Worm (Caenorhabditis elegans): ENCODE data around the gene nhr-170.

Gene nhr-170

ce11 chrV:18750445-18750844 lies 50.2 kb downstream of the nhr-170 start, which contains the start of the genes F11D11.21 and F11D11.12:
TSS of gene F11D11.21 (minus strand) at chrV:18750545.
TSS of gene F11D11.12 (minus strand) at chrV:18750682.
- TF ChIP-seq mdl-1 (tag; optimal IDR thresholded peaks at IDR 0.05) (no peak), snpc-4 (tag; optimal IDR thresholded peaks at IDR 0.05) (no peak), ztf-4 (tag; optimal IDR thresholded peaks at IDR 0.05) (no peak), pqm-1 (tag; optimal IDR thresholded peaks at IDR 0.05) (no peak), ZK546.5 (tag; optimal IDR thresholded peaks at IDR 0.05) (no peak), fkh-2 (tag; optimal IDR thresholded peaks at IDR 0.05) (no peak), fkh-10 (GFP tag; optimal IDR thresholded peaks at IDR 0.05) (no peak), daf-12 (tag; optimal IDR thresholded peaks at IDR 0.05) (no peak), nhr-25 (tag; optimal IDR thresholded peaks at IDR 0.05) (no peak), ceh-82 (tag; optimal IDR thresholded peaks at IDR 0.05) (no peak), lin-15B (tag; optimal IDR thresholded peaks at IDR 0.05) (no peak), ceh-9 (tag; optimal IDR thresholded peaks at IDR 0.05) (no peak), lsy-12 (tag; optimal IDR thresholded peaks at IDR 0.05) (no peak), mml-1 (tag; optimal IDR thresholded peaks at IDR 0.05) (no peak), egl-27 (tag; optimal IDR thresholded peaks at IDR 0.05) (no peak), nhr-67 (tag; optimal IDR thresholded peaks at IDR 0.05) (no peak), ceh-16 (tag; optimal IDR thresholded peaks at IDR 0.05) (no peak), lin-39 (tag; optimal IDR thresholded peaks at IDR 0.05) (no peak), nhr-28 (tag; optimal IDR thresholded peaks at IDR 0.05) (no peak)

DNA sequence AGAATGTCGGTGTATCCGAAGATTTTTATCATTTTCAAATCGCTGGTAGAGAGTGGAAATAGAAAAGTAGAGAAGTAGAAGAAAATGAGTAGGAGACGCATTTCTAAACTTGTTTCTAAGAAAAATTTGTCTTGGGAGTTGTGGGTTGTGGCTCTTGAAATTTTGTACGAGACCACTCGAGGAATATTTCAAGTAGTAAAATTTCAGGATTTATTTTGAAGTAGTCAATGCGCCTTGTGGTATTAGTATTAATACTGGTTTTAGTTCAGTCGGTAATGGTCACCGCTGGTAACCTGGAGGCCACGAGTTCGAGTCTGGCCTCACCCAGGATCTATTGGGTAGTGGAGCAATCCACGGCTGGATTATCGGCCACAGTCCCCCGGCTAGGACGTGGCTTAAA lies 51.9 kb downstream of the nhr-170 start, which contains the start of gene clec-252:
Gene clec-252 (minus strand): TSS at position 101 of the 400 bp plus-strand sequence.
- no peak for TF ChIP-seq nhr-11 (tag; optimal IDR thresholded peaks at IDR 0.05)
- TF ChIP-seq unc-62 (GFP tag; optimal IDR thresholded peaks at IDR 0.05): no peak
- no peak for TF ChIP-seq lsy-12 (tag; optimal IDR thresholded peaks at IDR 0.05)
- TF ChIP-seq eor-1 (tag; optimal IDR thresholded peaks at IDR 0.05): no peak
- TF ChIP-seq elt-2 (tag; optimal IDR thresholded peaks at IDR 0.05): no peak
- TF ChIP-seq daf-12 (tag; optimal IDR thresholded peaks at IDR 0.05): no peak
- TF ChIP-seq aly-2 (tag; optimal IDR thresholded peaks at IDR 0.05): no peak
- no peak for TF ChIP-seq nhr-77 (tag; optimal IDR thresholded peaks at IDR 0.05)
- no peak for TF ChIP-seq pqm-1 (tag; optimal IDR thresholded peaks at IDR 0.05)
- no peak for TF ChIP-seq ztf-4 (tag; optimal IDR thresholded peaks at IDR 0.05)
- TF ChIP-seq nhr-43 (tag; optimal IDR thresholded peaks at IDR 0.05; ENCODE audit: poor library complexity, severe bottlenecking): no peak
- TF ChIP-seq lin-39 (tag; optimal IDR thresholded peaks at IDR 0.05): no peak

DNA sequence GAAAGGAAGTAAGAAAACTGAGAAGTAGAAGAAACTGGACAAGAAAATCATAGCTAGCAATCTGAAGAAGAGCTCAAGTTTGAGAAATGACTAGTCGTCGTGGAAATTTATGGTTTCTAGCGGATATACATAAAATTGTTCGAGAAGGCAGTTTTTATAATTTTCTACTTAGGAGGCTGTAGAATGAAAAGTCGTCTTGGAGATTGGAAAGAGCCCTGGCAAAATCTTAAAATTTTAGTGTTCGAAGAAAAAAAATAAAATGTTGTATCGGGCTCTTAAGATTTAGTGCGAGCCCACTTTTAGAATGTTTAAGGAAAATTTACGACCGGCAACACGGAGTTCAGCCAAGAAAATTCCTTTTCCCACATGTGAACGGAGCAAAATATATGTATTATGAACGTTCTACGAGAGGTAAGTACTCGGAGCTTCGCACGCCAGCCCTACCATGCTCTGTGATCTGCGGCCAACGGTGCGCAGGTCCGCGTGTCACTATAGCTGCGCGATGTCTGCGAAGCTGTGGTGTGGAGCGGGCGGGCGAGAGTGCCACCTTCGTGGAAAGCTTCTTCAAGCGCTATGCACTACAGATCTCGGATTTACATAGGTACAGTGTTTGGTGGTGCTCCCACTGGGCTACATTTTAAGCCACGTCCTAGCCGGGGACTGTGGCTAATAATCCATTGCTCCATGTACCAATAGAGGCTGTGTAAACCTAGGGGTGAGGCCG lies 53.5 kb downstream of the nhr-170 start, which contains the start of gene clec-251:
Gene clec-251 (minus strand): TSS at position 51 of the 724 bp plus-strand sequence.
- no peak for TF ChIP-seq egl-27 (tag; optimal IDR thresholded peaks at IDR 0.05)
- TF ChIP-seq nhr-12 (tag; optimal IDR thresholded peaks at IDR 0.05): no peak
- no peak for TF ChIP-seq jun-1 (tag; optimal IDR thresholded peaks at IDR 0.05)
- TF ChIP-seq fos-1 (tag; optimal IDR thresholded peaks at IDR 0.05): no peak
- TF ChIP-seq nhr-67 (tag; optimal IDR thresholded peaks at IDR 0.05): no peak
- TF ChIP-seq ztf-11 (tag; optimal IDR thresholded peaks at IDR 0.05): no peak
- no peak for TF ChIP-seq lsy-12 (tag; optimal IDR thresholded peaks at IDR 0.05)
- no peak for TF ChIP-seq lin-39 (tag; optimal IDR thresholded peaks at IDR 0.05)

Data from whole organism, L3 larva.